Worm (Caenorhabditis elegans): ENCODE data around the gene pqn-25.

DNA sequence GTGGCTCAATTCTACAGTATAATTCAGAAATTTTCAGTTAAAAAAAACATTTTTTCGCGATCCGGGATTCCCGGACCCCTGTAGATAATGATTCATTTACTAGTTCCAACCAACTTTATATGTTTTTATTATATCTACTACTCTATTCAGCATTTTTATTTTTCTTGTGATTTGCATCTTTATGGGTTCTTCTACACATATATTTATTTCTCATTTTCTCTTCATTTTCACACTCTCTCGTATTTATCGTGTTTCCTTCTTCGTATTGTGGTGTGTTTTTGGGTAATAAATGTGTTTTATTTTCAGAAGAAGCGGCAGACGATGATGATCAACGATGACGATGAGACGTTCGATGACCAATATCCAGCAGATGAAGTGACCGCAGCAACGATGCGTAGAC, 48.3 kb downstream of the pqn-25 start, which contains the start of gene F48E8.2:
- TF ChIP-seq ztf-11 (tag; optimal IDR thresholded peaks at IDR 0.05) (no peak), snpc-4 (tag; optimal IDR thresholded peaks at IDR 0.05) (no peak), nhr-237 (tag; optimal IDR thresholded peaks at IDR 0.05) (no peak), nhr-28 (tag; optimal IDR thresholded peaks at IDR 0.05) (no peak)

All from whole organism, mixed stage, embryonic.